Worm (Caenorhabditis elegans) whole organism, L1 larva: ENCODE data around the gene F28H6.7.

Experiments used
- C34B4.2 ChIP-seq: sonication (generic microtip); optimal IDR thresholded peaks from 2 replicates; lab custom pipeline; 2017; ENCODE audit warnings: mild to moderate bottlenecking, missing genetic modification characterization, missing compliant biosample characterization
- mdl-1 ChIP-seq, 2 experiments: fragments of 150-350 bp; optimal IDR thresholded peaks; 2 replicates each; lab custom pipeline; 2014 to 2017; ENCODE audit warnings: missing biosample characterization in 2 of 2, missing genetic modification characterization in 2 of 2, inconsistent platforms in 1 of 2
- mep-1 ChIP-seq: fragments of 150-350 bp; optimal IDR thresholded peaks from 2 replicates; lab custom pipeline; 2014; ENCODE audit warnings: missing biosample characterization, missing genetic modification characterization

DNA sequence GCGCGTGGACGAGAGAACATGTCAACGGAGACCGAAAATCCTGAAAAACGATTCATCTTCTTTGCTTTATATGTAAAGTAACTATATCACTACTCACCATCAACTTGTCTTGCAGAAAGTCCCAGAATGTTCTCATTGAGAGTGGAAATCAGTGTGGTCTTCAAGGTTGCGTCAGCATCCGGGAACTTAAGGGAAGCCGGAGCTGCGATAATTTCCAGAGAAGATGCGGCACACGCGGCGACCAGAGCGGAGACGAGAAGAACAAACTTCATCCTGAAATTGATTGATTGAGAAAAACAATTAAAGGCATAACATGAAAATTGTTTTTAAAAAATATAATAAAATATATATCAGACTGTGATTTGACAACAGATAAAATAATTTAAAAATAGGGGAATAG is 48.3 kb downstream of the F28H6.7 start, which contains the start of gene vha-20:
- no peak for TF ChIP-seq mep-1 (tag; lab: Kevin White, UChicago)
- no peak for TF ChIP-seq C34B4.2 (tag; lab: Kevin White, UChicago)
- no peak for TF ChIP-seq mdl-1 (tag; optimal IDR thresholded peaks at IDR 0.05; lab: Kevin White, UChicago)
